Fruit fly (Drosophila melanogaster) whole organism, embryonic: ENCODE measurements around the gene Sfp78E.

Experiments used
- BEAF-32 ChIP-seq: fragments of 200-800 bp; sonication (Bioruptor generic); optimal IDR thresholded peaks from 3 replicates; lab custom pipeline; 2017; ENCODE audit warnings: missing biosample characterization, missing genetic modification characterization, mild to moderate bottlenecking, moderate library complexity, missing genetic modification reagents
- Blimp-1 ChIP-seq: fragments of 200-800 bp; sonication (Bioruptor generic); optimal IDR thresholded peaks from 3 replicates; lab custom pipeline; 2018; ENCODE audit warnings: missing biosample characterization, missing genetic modification characterization, mild to moderate bottlenecking, moderate library complexity, missing genetic modification reagents
- CG10147 ChIP-seq: fragments of 200-800 bp; sonication (Bioruptor generic); optimal IDR thresholded peaks from 2 replicates; lab custom pipeline; 2019; ENCODE audit warnings: missing biosample characterization, mild to moderate bottlenecking, missing genetic modification characterization, moderate library complexity
- CG10321 ChIP-seq: fragments of 200-800 bp; sonication (Bioruptor generic); IDR thresholded peaks from 2 replicates; pipeline ENCODE4 v1.3.6; 2022; ENCODE audit warnings: missing biosample characterization, missing genetic modification characterization
- CG11560 ChIP-seq: fragments of 200-800 bp; sonication (Bioruptor generic); IDR thresholded peaks from 3 replicates; pipeline ENCODE4 v1.3.6; 2022; ENCODE audit warnings: missing biosample characterization, missing genetic modification characterization
- CG11696 ChIP-seq: fragments of 200-800 bp; sonication (Bioruptor generic); IDR thresholded peaks from 2 replicates; pipeline ENCODE4 v1.3.6; 2022; ENCODE audit warnings: missing biosample characterization, missing genetic modification characterization
- CG12659 ChIP-seq: fragments of 200-800 bp; sonication (Bioruptor generic); optimal IDR thresholded peaks from 3 replicates; lab custom pipeline; 2017; ENCODE audit warnings: mild to moderate bottlenecking, missing biosample characterization, missing genetic modification reagents, missing genetic modification characterization
- CG12942 ChIP-seq: fragments of 200-800 bp; sonication (Bioruptor generic); optimal IDR thresholded peaks from 3 replicates; lab custom pipeline; 2016; ENCODE audit warnings: missing biosample characterization, missing genetic modification characterization
- CG13624 ChIP-seq: fragments of 200-800 bp; sonication (Bioruptor generic); optimal IDR thresholded peaks from 2 replicates; lab custom pipeline; 2016; ENCODE audit warnings: missing biosample characterization, missing genetic modification characterization
- CG14441 ChIP-seq: fragments of 200-800 bp; sonication (Bioruptor generic); IDR thresholded peaks from 2 replicates; pipeline ENCODE4 v1.3.6; 2022; ENCODE audit warnings: missing biosample characterization, missing genetic modification characterization
- CG15073 ChIP-seq: fragments of 200-800 bp; sonication (Bioruptor generic); optimal IDR thresholded peaks from 2 replicates; lab custom pipeline; 2016; ENCODE audit warnings: missing biosample characterization, missing genetic modification characterization
- CG15269 ChIP-seq: fragments of 200-800 bp; sonication (Bioruptor generic); optimal IDR thresholded peaks from 2 replicates; lab custom pipeline; 2018; ENCODE audit warnings: missing biosample characterization, mild to moderate bottlenecking, missing genetic modification characterization, moderate library complexity
- CG15601 ChIP-seq: fragments of 200-800 bp; sonication (Bioruptor generic); optimal IDR thresholded peaks from 3 replicates; lab custom pipeline; 2019; ENCODE audit warnings: missing biosample characterization, mild to moderate bottlenecking, missing genetic modification characterization, moderate library complexity
- CG17186 ChIP-seq: fragments of 200-800 bp; sonication (Bioruptor generic); optimal IDR thresholded peaks from 3 replicates; lab custom pipeline; 2017; ENCODE audit warnings: missing biosample characterization, missing genetic modification reagents, missing genetic modification characterization
- CG30020 ChIP-seq: fragments of 200-800 bp; optimal IDR thresholded peaks from 2 replicates; lab custom pipeline; 2019; ENCODE audit warnings: missing biosample characterization, mild to moderate bottlenecking, missing genetic modification characterization, moderate library complexity
- CG33213 ChIP-seq: fragments of 200-800 bp; sonication (Bioruptor generic); optimal IDR thresholded peaks from 3 replicates; lab custom pipeline; 2016; ENCODE audit warnings: missing biosample characterization, missing genetic modification characterization
- CG6175 ChIP-seq: fragments of 200-800 bp; sonication (Bioruptor generic); IDR thresholded peaks from 3 replicates; pipeline ENCODE4 v1.3.6; 2022; ENCODE audit warnings: missing biosample characterization, missing genetic modification characterization
- CG6791 ChIP-seq: fragments of 200-800 bp; sonication (Bioruptor generic); IDR thresholded peaks from 3 replicates; pipeline ENCODE4 v1.3.6; 2022; ENCODE audit warnings: missing biosample characterization, missing genetic modification characterization; ENCODE audit not compliant: partially characterized antibody
- CG7928 ChIP-seq: fragments of 200-800 bp; sonication (Bioruptor generic); optimal IDR thresholded peaks from 2 replicates; lab custom pipeline; 2017; ENCODE audit warnings: missing biosample characterization, mild to moderate bottlenecking, missing genetic modification characterization
- CG8281 ChIP-seq: fragments of 200-800 bp; sonication (Bioruptor generic); optimal IDR thresholded peaks from 2 replicates; lab custom pipeline; 2018; ENCODE audit warnings: missing biosample characterization, mild to moderate bottlenecking, missing genetic modification characterization, moderate library complexity
- D19A ChIP-seq: fragments of 200-800 bp; optimal IDR thresholded peaks from 3 replicates; lab custom pipeline; 2019; ENCODE audit warnings: missing biosample characterization, mild to moderate bottlenecking, missing genetic modification characterization, moderate library complexity
- Dek ChIP-seq: fragments of 200-800 bp; sonication (Bioruptor generic); optimal IDR thresholded peaks from 3 replicates; lab custom pipeline; 2019; ENCODE audit warnings: missing biosample characterization, mild to moderate bottlenecking, missing genetic modification characterization, moderate library complexity
- Dref ChIP-seq: fragments of 200-800 bp; sonication (Bioruptor generic); IDR thresholded peaks from 2 replicates; pipeline ENCODE4 v1.3.6; 2022; ENCODE audit warnings: missing biosample characterization, missing genetic modification characterization
- ERR ChIP-seq: fragments of 200-800 bp; sonication (Bioruptor generic); optimal IDR thresholded peaks from 2 replicates; lab custom pipeline; 2016; ENCODE audit warnings: missing biosample characterization, missing genetic modification characterization
- Elba2 ChIP-seq: fragments of 200-800 bp; sonication (Bioruptor generic); optimal IDR thresholded peaks from 3 replicates; lab custom pipeline; 2016; ENCODE audit warnings: missing biosample characterization, missing genetic modification characterization
- Ets65A ChIP-seq: fragments of 200-800 bp; sonication (Bioruptor generic); peaks from one replicate; lab custom pipeline; 2016; ENCODE audit warnings: missing biosample characterization, missing genetic modification characterization
- Myb ChIP-seq: fragments of 200-800 bp; sonication (Bioruptor generic); optimal IDR thresholded peaks from 2 replicates; lab custom pipeline; 2016; ENCODE audit warnings: missing biosample characterization, missing genetic modification characterization
- Nf-YA ChIP-seq: fragments of 200-800 bp; sonication (Bioruptor generic); IDR thresholded peaks from 2 replicates; pipeline ENCODE4 v1.3.6; 2022; ENCODE audit warnings: missing biosample characterization, missing genetic modification characterization
- Nf-YC ChIP-seq: fragments of 200-800 bp; optimal IDR thresholded peaks from 3 replicates; lab custom pipeline; 2019; ENCODE audit warnings: missing biosample characterization, mild to moderate bottlenecking, missing genetic modification characterization, moderate library complexity
- Rfx ChIP-seq: fragments of 200-800 bp; sonication (Bioruptor generic); IDR thresholded peaks from 2 replicates; pipeline ENCODE4 v1.3.6; 2022; ENCODE audit warnings: missing biosample characterization, missing genetic modification characterization
- bcd ChIP-seq: fragments of 200-800 bp; sonication (Bioruptor generic); optimal IDR thresholded peaks from 2 replicates; lab custom pipeline; 2017; ENCODE audit warnings: missing biosample characterization, mild to moderate bottlenecking, missing genetic modification characterization
- crp ChIP-seq, 2 experiments: fragments of 200-800 bp; sonication (Bioruptor generic); optimal IDR thresholded peaks; 2 replicates in 1 of 2; 3 replicates in 1 of 2; lab custom pipeline; 2017; ENCODE audit warnings: missing biosample characterization in 2 of 2, missing genetic modification characterization in 2 of 2, mild to moderate bottlenecking in 1 of 2, moderate library complexity in 1 of 2
- fd3F ChIP-seq: fragments of 200-800 bp; sonication (Bioruptor generic); optimal IDR thresholded peaks from 2 replicates; lab custom pipeline; 2018; ENCODE audit warnings: missing biosample characterization, mild to moderate bottlenecking, missing genetic modification characterization, moderate library complexity
- ftz-f1 ChIP-seq: fragments of 200-800 bp; sonication (Bioruptor generic); optimal IDR thresholded peaks from 2 replicates; lab custom pipeline; 2016; ENCODE audit warnings: missing biosample characterization, missing genetic modification characterization
- gfzf ChIP-seq: fragments of 200-800 bp; sonication (Bioruptor generic); optimal IDR thresholded peaks from 2 replicates; lab custom pipeline; 2016; ENCODE audit warnings: missing biosample characterization, mild to moderate bottlenecking, missing genetic modification characterization, moderate library complexity
- lola ChIP-seq, 3 experiments: fragments of >200 bp in 2 of 3; fragments of 200-800 bp in 1 of 3; sonication (Bioruptor generic) in 1 of 3; optimal IDR thresholded peaks; 2 replicates each; lab custom pipeline; 2017 to 2019; ENCODE audit warnings: missing biosample characterization in 3 of 3, missing genetic modification characterization in 3 of 3, mild to moderate bottlenecking in 1 of 3, moderate library complexity in 1 of 3
- lov ChIP-seq, 2 experiments: fragments of 200-800 bp in 1 of 2; fragments of >200 bp in 1 of 2; sonication (Bioruptor generic) in 1 of 2; IDR thresholded peaks in 1 of 2; optimal IDR thresholded peaks in 1 of 2; 2 replicates in 1 of 2; 3 replicates in 1 of 2; pipeline versions ENCODE4 v1.3.6 to Lab custom; 2017 to 2022; ENCODE audit warnings: missing biosample characterization in 1 of 2, missing genetic modification characterization in 1 of 2
- nmo ChIP-seq: fragments of 200-800 bp; sonication (Bioruptor generic); optimal IDR thresholded peaks from 2 replicates; lab custom pipeline; 2018; ENCODE audit warnings: missing biosample characterization, mild to moderate bottlenecking, missing genetic modification characterization, moderate library complexity
- p53 ChIP-seq: fragments of 200-800 bp; sonication (Bioruptor generic); optimal IDR thresholded peaks from 2 replicates; lab custom pipeline; 2016; ENCODE audit warnings: missing biosample characterization, missing genetic modification characterization
- pita ChIP-seq: fragments of 200-800 bp; sonication (Bioruptor generic); optimal IDR thresholded peaks from 2 replicates; lab custom pipeline; 2017; ENCODE audit warnings: missing biosample characterization, mild to moderate bottlenecking, missing genetic modification characterization
- pnt ChIP-seq: fragments of 200-800 bp; sonication (Bioruptor generic); optimal IDR thresholded peaks from 3 replicates; lab custom pipeline; 2016; ENCODE audit warnings: missing biosample characterization, missing genetic modification characterization
- psq ChIP-seq: fragments of 200-800 bp; sonication (Bioruptor generic); optimal IDR thresholded peaks from 2 replicates; lab custom pipeline; 2017; ENCODE audit warnings: missing biosample characterization, missing genetic modification characterization
- sc ChIP-seq, 3 experiments: fragments of >200 bp in 2 of 3; fragments of 200-800 bp in 1 of 3; sonication (Bioruptor generic) in 1 of 3; optimal IDR thresholded peaks; 2 replicates in 2 of 3; 3 replicates in 1 of 3; lab custom pipeline; 2017; ENCODE audit warnings: mild to moderate bottlenecking in 1 of 3, missing biosample characterization in 1 of 3, missing genetic modification characterization in 1 of 3, missing genetic modification reagents in 1 of 3
- sd ChIP-seq: fragments of 200-800 bp; sonication (Bioruptor generic); optimal IDR thresholded peaks from 3 replicates; lab custom pipeline; 2018; ENCODE audit warnings: missing biosample characterization, mild to moderate bottlenecking, missing genetic modification characterization, moderate library complexity
- slbo ChIP-seq: fragments of 200-800 bp; sonication (Bioruptor generic); IDR thresholded peaks from 2 replicates; pipeline ENCODE4 v1.3.6; 2022; ENCODE audit warnings: missing biosample characterization, missing genetic modification characterization
- sna ChIP-seq: fragments of 200-800 bp; sonication (Bioruptor generic); IDR thresholded peaks from 2 replicates; pipeline ENCODE4 v1.3.6; 2022; ENCODE audit warnings: missing biosample characterization, missing genetic modification characterization; ENCODE audit not compliant: partially characterized antibody
- sob ChIP-seq: fragments of 200-800 bp; sonication (Bioruptor generic); IDR thresholded peaks from 2 replicates; pipeline ENCODE4 v1.3.6; 2022; ENCODE audit warnings: missing biosample characterization, missing genetic modification characterization
- toy ChIP-seq: fragments of 200-800 bp; sonication (Bioruptor generic); IDR thresholded peaks from 2 replicates; pipeline ENCODE4 v1.3.6; 2022; ENCODE audit warnings: missing biosample characterization, missing genetic modification characterization
- trem ChIP-seq: fragments of 200-800 bp; optimal IDR thresholded peaks from 3 replicates; lab custom pipeline; 2019; ENCODE audit warnings: missing biosample characterization, mild to moderate bottlenecking, missing genetic modification characterization, moderate library complexity

The Sfp78E gene

dm6 chr3L:21640815-21641214 is 43.0 kb downstream of the Sfp78E start, which contains the start of gene Atox1 (continued):
- TF ChIP-seq slbo (GFP tag; lab: Robert Waterston, UW) = peak; percentile 45
- peak; percentile 41 for TF ChIP-seq Nf-YC
- TF ChIP-seq CG12942 (GFP tag; lab: Kevin White, UChicago) = no peak
- no peak for TF ChIP-seq crp (GFP tag; optimal IDR thresholded peaks at IDR 0.05; lab: Kevin White, UChicago)
- TF ChIP-seq CG15269 = no peak
- TF ChIP-seq CG12659 (GFP tag; lab: Kevin White, UChicago) = peak; percentile 65
- TF ChIP-seq Myb = peak; percentile 44
- peak; percentile 11 for TF ChIP-seq CG30020 (tag; lab: Kevin White, UChicago)
- TF ChIP-seq BEAF-32 (GFP tag; lab: Kevin White, UChicago) = peak; percentile 45
- TF ChIP-seq sna (GFP tag; lab: Robert Waterston, UW) = no peak
- TF ChIP-seq D19A (tag; lab: Kevin White, UChicago) = peak; percentile 7
- peak; percentile 46 for TF ChIP-seq CG10147 (GFP tag; lab: Kevin White, UChicago)
- peak; percentile 82 for TF ChIP-seq Rfx
- TF ChIP-seq sc (optimal IDR thresholded peaks at IDR 0.05; lab: Kevin White, UChicago) = no peak
- TF ChIP-seq sc (GFP tag; optimal IDR thresholded peaks at IDR 0.05; lab: Kevin White, UChicago) = no peak
- TF ChIP-seq CG17186 (GFP tag; lab: Kevin White, UChicago) = peak; percentile 61
- TF ChIP-seq CG8281 (tag; lab: Kevin White, UChicago) = no peak
- TF ChIP-seq psq (GFP tag; lab: Kevin White, UChicago) = no peak
- TF ChIP-seq p53 (GFP tag; lab: Kevin White, UChicago) = peak; percentile 43
- peak; percentile 52 for TF ChIP-seq Dek (tag; lab: Kevin White, UChicago)
- TF ChIP-seq Nf-YA (GFP tag; lab: Robert Waterston, UW) = no peak
- TF ChIP-seq lov (optimal IDR thresholded peaks at IDR 0.05; lab: Kevin White, UChicago) = no peak
- 0 out of 3 replicates have a peak, but pooled peaks have one; percentile 25 for TF ChIP-seq lov (GFP tag; IDR thresholded peaks at IDR 0.05; lab: Robert Waterston, UW)
- TF ChIP-seq fd3F (GFP tag; lab: Kevin White, UChicago) = peak; percentile 16
- TF ChIP-seq Dref (GFP tag; lab: Robert Waterston, UW) = peak; percentile 42
- TF ChIP-seq pnt (GFP tag; lab: Kevin White, UChicago) = no peak
- no peak for TF ChIP-seq toy (GFP tag; lab: Robert Waterston, UW)
- TF ChIP-seq ftz-f1 = peak; percentile 69
- no peak for TF ChIP-seq CG14441 (GFP tag; lab: Robert Waterston, UW)
- no peak for TF ChIP-seq CG11696
- no peak for TF ChIP-seq Blimp-1 (GFP tag; lab: Kevin White, UChicago)
- peak; percentile 87 for TF ChIP-seq CG33213 (GFP tag; lab: Kevin White, UChicago)
- TF ChIP-seq CG6175 (GFP tag; lab: Robert Waterston, UW) = 0 out of 3 replicates have a peak, but pooled peaks have one; percentile 17
- TF ChIP-seq lola (GFP tag; optimal IDR thresholded peaks at IDR 0.05; lab: Kevin White, UChicago) = no peak
- peak; percentile 13 for TF ChIP-seq sd (tag; lab: Kevin White, UChicago)
- TF ChIP-seq CG13624 (GFP tag; lab: Kevin White, UChicago) = peak; percentile 66
- no peak for TF ChIP-seq CG15073 (GFP tag; lab: Kevin White, UChicago)
- TF ChIP-seq CG10321 (GFP tag; lab: Robert Waterston, UW) = no peak
- peak; percentile 83 for TF ChIP-seq Ets65A
- TF ChIP-seq trem (tag; lab: Kevin White, UChicago) = peak; percentile 60
- 0 out of 3 replicates have a peak, but pooled peaks have one; percentile 39 for TF ChIP-seq CG6791
- peak; percentile 61 for TF ChIP-seq CG7928 (GFP tag; lab: Kevin White, UChicago)
- TF ChIP-seq pita = peak; percentile 95
- peak; percentile 46 for TF ChIP-seq ERR (GFP tag; lab: Kevin White, UChicago)
- peak; percentile 70 for TF ChIP-seq CG15601 (tag; lab: Kevin White, UChicago)
- peak; percentile 67 for TF ChIP-seq nmo (GFP tag; lab: Kevin White, UChicago)
- TF ChIP-seq sob (GFP tag; lab: Robert Waterston, UW) = peak; percentile 43; the same call in 1 of the 2 replicates
- TF ChIP-seq CG11560 (tag; lab: Robert Waterston, UW) = peak; percentile 54; the same call in 2 of the 3 replicates
- TF ChIP-seq Elba2 (GFP tag; lab: Kevin White, UChicago) = no peak
- peak; percentile 99 for TF ChIP-seq gfzf (GFP tag; lab: Kevin White, UChicago)
- TF ChIP-seq bcd (GFP tag; lab: Kevin White, UChicago) = peak; percentile 57
